Fruit fly (Drosophila melanogaster): ENCODE results near the gene Mtr4.
A peak's percentile ranks its signal among the peaks of the same experiment; 100 is the strongest.

The Mtr4 gene

dm6 chr2L:15761409-15762407 lies 9.6 kb downstream of the Mtr4 start (continued):
- TF ChIP-seq CG6813 (GFP tag; optimal IDR thresholded peaks at IDR 0.05) (peak; percentile 23), BEAF-32 (GFP tag; optimal IDR thresholded peaks at IDR 0.05) (no peak), CG7357 (GFP tag; IDR thresholded peaks at IDR 0.05) (peak; percentile 37; the same call in 1 of the 3 replicates), Atf3 (GFP tag; optimal IDR thresholded peaks at IDR 0.05) (no peak), trh (GFP tag; optimal IDR thresholded peaks at IDR 0.05) (no peak), CG13123 (GFP tag; optimal IDR thresholded peaks at IDR 0.05) (no peak), D19B (GFP tag; optimal IDR thresholded peaks at IDR 0.05) (peak; percentile 23), unpg (GFP tag; optimal IDR thresholded peaks at IDR 0.05) (peak; percentile 79), CG8478 (optimal IDR thresholded peaks at IDR 0.05) (no peak), ind (GFP tag; optimal IDR thresholded peaks at IDR 0.05) (peak; percentile 63), CG9932 (GFP tag; IDR thresholded peaks at IDR 0.05) (0 out of 2 replicates have a peak, but pooled peaks have one; percentile 39), dysf (GFP tag; IDR thresholded peaks at IDR 0.05) (peak; percentile 82), lab (GFP tag; optimal IDR thresholded peaks at IDR 0.05) (peak; percentile 68), seq (GFP tag; IDR thresholded peaks at IDR 0.05) (peak; percentile 82), CG30020 (tag; optimal IDR thresholded peaks at IDR 0.05) (peak; percentile 8), CG12744 (GFP tag; optimal IDR thresholded peaks at IDR 0.05) (no peak), CG1024 (GFP tag; IDR thresholded peaks at IDR 0.05) (peak; percentile 64), ewg (GFP tag; optimal IDR thresholded peaks at IDR 0.05) (peak; percentile 34), CG2875 (GFP tag; optimal IDR thresholded peaks at IDR 0.05) (peak; percentile 66), CG4617 (GFP tag; optimal IDR thresholded peaks at IDR 0.05; ENCODE audit: borderline replicate concordance) (peak; percentile 3), dm (GFP tag; optimal IDR thresholded peaks at IDR 0.05) (no peak), fd102C (GFP tag; optimal IDR thresholded peaks at IDR 0.05) (no peak), CG2129 (GFP tag; IDR thresholded peaks at IDR 0.05; ENCODE audit: partially characterized antibody) (no peak), schlank (tag; optimal IDR thresholded peaks at IDR 0.05) (no peak), CG12391 (tag; optimal IDR thresholded peaks at IDR 0.05) (peak; percentile 88), CG11398 (GFP tag; optimal IDR thresholded peaks at IDR 0.05) (no peak), mam (GFP tag; optimal IDR thresholded peaks at IDR 0.05) (no peak), Ets65A (GFP tag) (peak; percentile 88), CG18476 (GFP tag; optimal IDR thresholded peaks at IDR 0.05) (peak; percentile 51), exex (tag; optimal IDR thresholded peaks at IDR 0.05) (no peak), Eip74EF (GFP tag; optimal IDR thresholded peaks at IDR 0.05) (peak in 1 of 2 experiments; percentile 41), tap (tag; optimal IDR thresholded peaks at IDR 0.05) (peak; percentile 76), CG10565 (GFP tag; optimal IDR thresholded peaks at IDR 0.05) (no peak), CG2712 (tag; optimal IDR thresholded peaks at IDR 0.05) (peak; percentile 87), NC2α (GFP tag; optimal IDR thresholded peaks at IDR 0.05) (no peak), nau (GFP tag; optimal IDR thresholded peaks at IDR 0.05) (no peak), sens (GFP tag) (peak; percentile 92), HLH3B (GFP tag; IDR thresholded peaks at IDR 0.05) (peak; percentile 82), dan (GFP tag; IDR thresholded peaks at IDR 0.05) (no peak), Neu2 (GFP tag; optimal IDR thresholded peaks at IDR 0.05; ENCODE audit: borderline replicate concordance) (no peak), cato (GFP tag; optimal IDR thresholded peaks at IDR 0.05; ENCODE audit: borderline replicate concordance) (peak; percentile 60), cad (GFP tag; optimal IDR thresholded peaks at IDR 0.05) (no peak), CG18619 (GFP tag; optimal IDR thresholded peaks at IDR 0.05) (peak; percentile 51), sob (GFP tag; IDR thresholded peaks at IDR 0.05) (peak; percentile 56), br (optimal IDR thresholded peaks at IDR 0.05) (no peak), chm (GFP tag; IDR thresholded peaks at IDR 0.05) (no peak), H2.0 (GFP tag; IDR thresholded peaks at IDR 0.05) (peak; percentile 72), ken (GFP tag; IDR thresholded peaks at IDR 0.05) (peak; percentile 72; the same call in 2 of the 3 replicates), slou (GFP tag; optimal IDR thresholded peaks at IDR 0.05) (peak; percentile 16)
